Fruit fly (Drosophila melanogaster): ENCODE measurements around the gene Pldn.

The Pldn gene

DNA sequence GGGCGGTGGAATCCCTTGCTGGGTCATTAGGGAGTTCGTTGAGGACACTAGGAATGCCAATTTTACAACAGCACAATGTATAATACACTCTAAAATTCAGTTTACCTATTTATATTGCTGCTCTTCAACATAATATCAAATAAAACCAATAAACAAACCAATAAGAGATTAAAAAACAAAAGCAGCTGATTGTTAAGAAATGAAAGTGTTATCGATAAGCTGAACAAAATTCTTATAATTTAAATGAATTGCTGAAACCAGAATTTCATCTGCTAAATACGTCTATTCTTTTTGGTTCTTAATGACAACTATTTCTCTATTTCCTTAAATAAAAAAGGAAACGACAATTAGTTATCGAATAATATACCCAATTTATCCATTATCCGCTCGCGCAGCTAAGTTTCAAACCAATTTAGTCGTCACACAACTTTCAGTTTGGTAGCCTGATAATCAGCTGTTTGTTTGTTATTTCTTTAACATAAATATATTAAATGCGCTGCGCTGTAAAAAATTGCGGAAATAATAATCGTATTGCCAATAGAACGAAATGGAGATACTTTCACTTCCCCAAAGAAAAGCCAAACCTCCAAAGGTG is at the start of gene Pldn, which contains the start of gene CG14135 (continued):
- no peak for TF ChIP-seq Eip74EF (GFP tag; optimal IDR thresholded peaks at IDR 0.05)
- TF ChIP-seq crp (GFP tag; optimal IDR thresholded peaks at IDR 0.05) = peak; percentile 97 to 99
- no peak for TF ChIP-seq run (tag; optimal IDR thresholded peaks at IDR 0.05)
- TF ChIP-seq CG5245 (GFP tag; optimal IDR thresholded peaks at IDR 0.05) = no peak
- no peak for TF ChIP-seq maf-S (GFP tag; optimal IDR thresholded peaks at IDR 0.05)
- TF ChIP-seq HmgD (GFP tag; optimal IDR thresholded peaks at IDR 0.05) = no peak
- TF ChIP-seq abd-A (tag; optimal IDR thresholded peaks at IDR 0.05) = no peak
- peak; percentile 26 for TF ChIP-seq Dp (GFP tag; optimal IDR thresholded peaks at IDR 0.05)
- TF ChIP-seq kah (GFP tag; optimal IDR thresholded peaks at IDR 0.05) = no peak
- TF ChIP-seq lov (optimal IDR thresholded peaks at IDR 0.05) = no peak
- no peak for TF ChIP-seq lov (GFP tag; IDR thresholded peaks at IDR 0.05)
- no peak for TF ChIP-seq CG17361 (GFP tag; IDR thresholded peaks at IDR 0.05)
- TF ChIP-seq Dad (GFP tag; optimal IDR thresholded peaks at IDR 0.05) = no peak
- no peak for TF ChIP-seq seq (GFP tag; IDR thresholded peaks at IDR 0.05)
- TF ChIP-seq exex (tag; optimal IDR thresholded peaks at IDR 0.05) = peak; percentile 21
- TF ChIP-seq salm (tag; optimal IDR thresholded peaks at IDR 0.05) = no peak
- peak; percentile 75 for TF ChIP-seq pita (GFP tag; optimal IDR thresholded peaks at IDR 0.05)
- peak; percentile 33 for TF ChIP-seq nmo (GFP tag; optimal IDR thresholded peaks at IDR 0.05)
- no peak for TF ChIP-seq CG8388 (GFP tag; optimal IDR thresholded peaks at IDR 0.05)
- TF ChIP-seq Dbx (GFP tag; IDR thresholded peaks at IDR 0.05) = no peak
- peak; percentile 72 for TF ChIP-seq Elba2 (GFP tag; optimal IDR thresholded peaks at IDR 0.05)
- TF ChIP-seq tx (GFP tag; optimal IDR thresholded peaks at IDR 0.05) = no peak
- TF ChIP-seq CG4707 (GFP tag; optimal IDR thresholded peaks at IDR 0.05) = no peak
- no peak for TF ChIP-seq CG10366 (GFP tag; IDR thresholded peaks at IDR 0.05)
- peak; percentile 65 for TF ChIP-seq CG6854 (GFP tag; optimal IDR thresholded peaks at IDR 0.05)
- no peak for TF ChIP-seq gcm2 (GFP tag; optimal IDR thresholded peaks at IDR 0.05)
- TF ChIP-seq cato (GFP tag; optimal IDR thresholded peaks at IDR 0.05; ENCODE audit: borderline replicate concordance) = no peak
- no peak for TF ChIP-seq Ptx1 (GFP tag; IDR thresholded peaks at IDR 0.05)
- peak; percentile 22 for TF ChIP-seq Nf-YC (tag; optimal IDR thresholded peaks at IDR 0.05)
- TF ChIP-seq scrt (GFP tag; optimal IDR thresholded peaks at IDR 0.05) = peak; percentile 68
- TF ChIP-seq CTCF (GFP tag; optimal IDR thresholded peaks at IDR 0.05) = peak; percentile 64
- TF ChIP-seq PHDP (tag; optimal IDR thresholded peaks at IDR 0.05) = no peak
- peak; percentile 54 for TF ChIP-seq gfzf (GFP tag; optimal IDR thresholded peaks at IDR 0.05)
- TF ChIP-seq D19A (tag; optimal IDR thresholded peaks at IDR 0.05) = no peak
- no peak for TF ChIP-seq vnd (GFP tag; IDR thresholded peaks at IDR 0.05; ENCODE audit: partially characterized antibody)
- no peak for TF ChIP-seq CG7357 (GFP tag; IDR thresholded peaks at IDR 0.05)
- TF ChIP-seq ken (GFP tag; IDR thresholded peaks at IDR 0.05) = no peak
- TF ChIP-seq CG14014 (GFP tag; IDR thresholded peaks at IDR 0.05) = no peak
- no peak for TF ChIP-seq row (GFP tag; IDR thresholded peaks at IDR 0.05)
- no peak for TF ChIP-seq CG12299 (tag; optimal IDR thresholded peaks at IDR 0.05)
- TF ChIP-seq toy (GFP tag; IDR thresholded peaks at IDR 0.05) = no peak
- peak; percentile 89 for TF ChIP-seq CG13624 (GFP tag; optimal IDR thresholded peaks at IDR 0.05)
- TF ChIP-seq slp2 (GFP tag; optimal IDR thresholded peaks at IDR 0.05) = no peak
- no peak for TF ChIP-seq CG3847 (GFP tag; IDR thresholded peaks at IDR 0.05)
- TF ChIP-seq CG10209 (GFP tag; optimal IDR thresholded peaks at IDR 0.05) = no peak
- peak; percentile 32 for TF ChIP-seq sug (tag; optimal IDR thresholded peaks at IDR 0.05)
- TF ChIP-seq crc (GFP tag; optimal IDR thresholded peaks at IDR 0.05) = no peak
- TF ChIP-seq CG11504 (tag; optimal IDR thresholded peaks at IDR 0.05) = no peak
- no peak for TF ChIP-seq Hr3 (GFP tag; optimal IDR thresholded peaks at IDR 0.05)
- no peak for TF ChIP-seq az2 (GFP tag; optimal IDR thresholded peaks at IDR 0.05)
- TF ChIP-seq CG14860 (GFP tag; IDR thresholded peaks at IDR 0.05; ENCODE audit: partially characterized antibody) = no peak
- TF ChIP-seq ac (GFP tag; optimal IDR thresholded peaks at IDR 0.05) = no peak

Data from whole organism, embryonic.